Fruit fly (Drosophila melanogaster) whole organism: ENCODE results near the gene CG31704.

Experiments used
- Dll ChIP-seq: fragments of >200 bp; optimal IDR thresholded peaks from 2 replicates; lab custom pipeline; 2017
- EcR ChIP-seq, 2 experiments: fragments of >200 bp; optimal IDR thresholded peaks; 2 replicates each; lab custom pipeline; 2017; ENCODE audit warnings: missing biosample characterization in 2 of 2, missing genetic modification characterization in 2 of 2, missing genetic modification reagents in 2 of 2
- pan ChIP-seq: fragments of >200 bp; optimal IDR thresholded peaks from 2 replicates; lab custom pipeline; 2017
- psq ChIP-seq: fragments of >200 bp; optimal IDR thresholded peaks from 2 replicates; lab custom pipeline; 2017
- usp ChIP-seq: fragments of >200 bp; optimal IDR thresholded peaks from 2 replicates; lab custom pipeline; 2017; ENCODE audit warnings: missing biosample characterization, missing genetic modification characterization, mixed read lengths

dm6 chr2L:11874890-11875289, 34.4 kb downstream of the CG31704 start:
- TF ChIP-seq psq (no peak), usp (GFP tag; lab: Kevin White, UChicago) (no peak), pan (no peak), Dll (lab: Kevin White, UChicago) (no peak), EcR (GFP tag; optimal IDR thresholded peaks at IDR 0.05; lab: Kevin White, UChicago) (no peak)
